Fruit fly (Drosophila melanogaster) whole organism: ENCODE measurements around the gene dy.

Experiments
- EcR ChIP-seq, 2 experiments: fragments of >200 bp; optimal IDR thresholded peaks; 2 replicates each; lab custom pipeline; 2017; ENCODE audit warnings: missing biosample characterization in 2 of 2, missing genetic modification characterization in 2 of 2, missing genetic modification reagents in 2 of 2
- pan ChIP-seq: fragments of >200 bp; optimal IDR thresholded peaks from 2 replicates; lab custom pipeline; 2017
- psq ChIP-seq: fragments of >200 bp; optimal IDR thresholded peaks from 2 replicates; lab custom pipeline; 2017

dm6 chrX:11817183-11817972 lies 38.8 kb upstream of the dy start:
- no peak for TF ChIP-seq EcR (GFP tag; optimal IDR thresholded peaks at IDR 0.05; lab: Kevin White, UChicago)
- no peak for TF ChIP-seq pan (lab: Kevin White, UChicago)
- no peak for TF ChIP-seq psq (lab: Kevin White, UChicago)
